Worm (Caenorhabditis elegans) whole organism, midembryonic: ENCODE measurements around the gene gpcp-2.

Experiments used
- T22C8.4 ChIP-seq: fragments of 200-800 bp; sonication (Bioruptor generic); IDR thresholded peaks from 2 replicates; pipeline ENCODE4 v1.3.6; 2022; ENCODE audit warnings: missing genetic modification characterization, missing compliant biosample characterization
- cog-1 ChIP-seq: sonication (generic microtip); optimal IDR thresholded peaks from 2 replicates; lab custom pipeline; 2016; ENCODE audit warnings: missing genetic modification characterization, missing compliant biosample characterization
- flt-1 ChIP-seq: fragments of 200-800 bp; sonication (Bioruptor generic); IDR thresholded peaks from 2 replicates; pipeline ENCODE4 v1.3.6; 2022; ENCODE audit warnings: missing genetic modification characterization, missing compliant biosample characterization
- klf-2 ChIP-seq: fragments of 200-800 bp; sonication (Bioruptor generic); conservative IDR thresholded peaks from 2 replicates; pipeline ENCODE4 v1.3.6; 2022; ENCODE audit warnings: missing genetic modification reagents, missing genetic modification characterization, missing compliant biosample characterization
- ref-1 ChIP-seq: fragments of 200-800 bp; sonication (Bioruptor generic); conservative IDR thresholded peaks from 2 replicates; pipeline ENCODE4 v1.3.6; 2022; ENCODE audit warnings: missing genetic modification reagents, missing genetic modification characterization, missing compliant biosample characterization
- tab-1 ChIP-seq: fragments of 200-800 bp; sonication (Bioruptor generic); IDR thresholded peaks from 2 replicates; pipeline ENCODE4 v1.3.6; 2022; ENCODE audit warnings: missing genetic modification characterization, missing compliant biosample characterization
- ztf-23 ChIP-seq: fragments of 200-800 bp; sonication (Bioruptor generic); IDR thresholded peaks from 2 replicates; pipeline ENCODE4 v1.3.6; 2022; ENCODE audit warnings: missing genetic modification reagents, missing genetic modification characterization, missing compliant biosample characterization
- ztf-29 ChIP-seq: fragments of 200-800 bp; sonication (Bioruptor generic); IDR thresholded peaks from 2 replicates; pipeline ENCODE4 v1.3.6; 2022; ENCODE audit warnings: missing genetic modification reagents, missing genetic modification characterization, missing compliant biosample characterization

DNA sequence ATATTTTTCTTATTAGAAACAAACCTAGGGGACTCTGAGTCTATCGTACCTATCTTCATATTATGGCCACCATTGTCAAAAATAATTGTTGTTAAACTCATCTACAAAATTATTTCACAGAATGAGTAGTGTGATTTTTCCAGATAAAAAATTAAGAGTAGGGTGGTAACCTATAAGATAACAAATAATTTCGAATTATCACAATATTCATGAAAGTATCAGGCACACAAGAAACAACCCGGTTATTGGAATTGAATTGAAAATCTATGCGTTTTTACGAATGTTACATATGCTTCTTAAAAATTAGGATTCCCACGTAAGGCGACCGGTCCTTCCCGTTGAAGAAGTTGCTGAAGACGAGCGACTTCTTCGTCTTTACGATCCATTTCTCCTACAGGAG is 35.9 kb downstream of the gpcp-2 start, which contains the start of gene arp-6:
- TF ChIP-seq flt-1 (GFP tag; lab: Robert Waterston, UW) = no peak
- TF ChIP-seq ztf-29 (GFP tag; lab: Robert Waterston, UW) = no peak
- TF ChIP-seq ztf-23 = no peak
- no peak for TF ChIP-seq ref-1 (GFP tag; lab: Robert Waterston, UW)
- no peak for TF ChIP-seq T22C8.4 (GFP tag; lab: Robert Waterston, UW)
- no peak for TF ChIP-seq klf-2
- TF ChIP-seq cog-1 = no peak
- TF ChIP-seq tab-1 = no peak
